Worm (Caenorhabditis elegans): Measurements from ENCODE around the gene Y71G10AR.4.
A peak's percentile ranks its signal among the peaks of the same experiment; 100 is the strongest.

Y71G10AR.4 gene

DNA sequence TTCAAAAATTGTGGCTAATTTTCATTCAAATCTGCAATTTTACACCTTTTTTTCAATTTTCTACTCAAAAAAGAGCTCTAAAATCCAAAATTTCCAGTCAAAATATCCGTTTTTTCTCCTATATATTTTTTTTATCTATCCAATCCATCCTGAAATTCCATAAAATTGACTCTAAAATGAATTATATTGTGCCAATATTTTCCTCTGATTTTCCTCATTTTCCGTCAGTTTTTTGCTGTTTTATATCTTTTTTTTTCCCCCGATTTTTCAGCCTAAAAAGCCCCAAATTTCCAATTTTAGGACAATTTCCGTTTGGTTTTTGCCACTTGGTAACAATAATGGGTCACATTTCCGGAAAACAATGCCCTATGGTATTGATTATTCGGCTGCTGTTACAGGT, at the start of gene Y71G10AR.4:
Gene Y71G10AR.4, plus strand, starts transcription at position 301 of the 400 bp plus-strand sequence.
- TF ChIP-seq sma-3 (GFP tag; optimal IDR thresholded peaks at IDR 0.05), result no peak
- no peak for TF ChIP-seq zag-1 (tag; optimal IDR thresholded peaks at IDR 0.05)
- no peak for TF ChIP-seq mab-5 (tag; optimal IDR thresholded peaks at IDR 0.05)
- TF ChIP-seq ztf-1 (GFP tag; conservative IDR thresholded peaks at IDR 0.05), result no peak
- no peak for TF ChIP-seq lin-11 (tag; optimal IDR thresholded peaks at IDR 0.05)
- no peak for TF ChIP-seq ceh-82 (tag; optimal IDR thresholded peaks at IDR 0.05)
- no peak for TF ChIP-seq ztf-11 (tag; optimal IDR thresholded peaks at IDR 0.05)
- no peak for TF ChIP-seq fos-1 (tag; optimal IDR thresholded peaks at IDR 0.05)
- TF ChIP-seq blmp-1 (tag; optimal IDR thresholded peaks at IDR 0.05; ENCODE audit: insufficient read depth), result no peak
- no peak for TF ChIP-seq egl-27 (tag; optimal IDR thresholded peaks at IDR 0.05)
- TF ChIP-seq ceh-16 (tag; optimal IDR thresholded peaks at IDR 0.05), result no peak
- no peak for TF ChIP-seq unc-39 (tag; optimal IDR thresholded peaks at IDR 0.05)
- TF ChIP-seq lin-13 (GFP tag; optimal IDR thresholded peaks at IDR 0.05), result no peak

- TF ChIP-seq nhr-21 (tag; optimal IDR thresholded peaks at IDR 0.05) (peak; percentile 53), ceh-82 (tag; optimal IDR thresholded peaks at IDR 0.05) (no peak), sma-3 (GFP tag; optimal IDR thresholded peaks at IDR 0.05) (peak; percentile 52), blmp-1 (tag; optimal IDR thresholded peaks at IDR 0.05; ENCODE audit: insufficient read depth) (peak; percentile 44), ceh-16 (tag; optimal IDR thresholded peaks at IDR 0.05) (peak; percentile 3), lin-39 (tag; optimal IDR thresholded peaks at IDR 0.05) (no peak), sem-4 (tag; optimal IDR thresholded peaks at IDR 0.05) (no peak), crh-2 (tag; optimal IDR thresholded peaks at IDR 0.05) (peak; percentile 6), sma-9 (GFP tag; optimal IDR thresholded peaks at IDR 0.05) (peak; percentile 80), sma-9 (tag; optimal IDR thresholded peaks at IDR 0.05) (no peak), nhr-25 (tag; optimal IDR thresholded peaks at IDR 0.05) (peak; percentile 70), gmeb-1 (tag; optimal IDR thresholded peaks at IDR 0.05) (peak; percentile 38), nhr-12 (tag; optimal IDR thresholded peaks at IDR 0.05) (no peak), egl-27 (tag; optimal IDR thresholded peaks at IDR 0.05) (peak; percentile 54), ama-1 (optimal IDR thresholded peaks at IDR 0.05) (no peak)
These were observed 49.5 kb upstream of the Y71G10AR.4 start, which contains the start of gene C54E4.5 for ce11 chrIV:2149247-2149756. Gene C54E4.5, minus strand, starts transcription at chrIV:2149297.

DNA sequence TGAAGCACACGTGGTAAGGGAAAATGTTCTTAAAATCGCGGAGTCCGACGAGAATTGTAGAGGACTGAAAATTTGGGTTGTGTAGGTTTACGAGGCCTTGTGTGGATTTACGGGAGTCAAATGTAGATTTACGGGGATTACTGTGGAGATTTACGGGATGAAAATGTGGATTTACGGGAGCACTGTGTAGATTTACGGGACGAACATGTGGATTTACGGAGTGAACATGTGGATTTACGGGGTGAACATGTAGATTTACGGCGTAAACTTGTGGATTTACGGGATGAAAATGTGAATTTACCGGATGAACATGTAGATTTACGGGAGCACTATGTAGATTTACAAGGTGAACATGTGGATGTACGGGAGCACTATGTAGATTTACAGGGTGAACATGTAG, 42.6 kb upstream of the Y71G10AR.4 start:
- TF ChIP-seq nhr-6 (tag; optimal IDR thresholded peaks at IDR 0.05), result no peak
- TF ChIP-seq ceh-82 (tag; optimal IDR thresholded peaks at IDR 0.05), result no peak
- TF ChIP-seq mab-5 (tag; optimal IDR thresholded peaks at IDR 0.05), result no peak
- TF ChIP-seq snpc-4 (tag; optimal IDR thresholded peaks at IDR 0.05), result no peak
- no peak for TF ChIP-seq nhr-12 (tag; optimal IDR thresholded peaks at IDR 0.05)
- TF ChIP-seq egl-27 (tag; optimal IDR thresholded peaks at IDR 0.05), result no peak
- no peak for TF ChIP-seq nhr-11 (tag; optimal IDR thresholded peaks at IDR 0.05)
- TF ChIP-seq ZK546.5 (tag; optimal IDR thresholded peaks at IDR 0.05), result no peak
- TF ChIP-seq peb-1 (tag; optimal IDR thresholded peaks at IDR 0.05), result no peak
- TF ChIP-seq R02D3.7 (tag; optimal IDR thresholded peaks at IDR 0.05), result no peak
- no peak for TF ChIP-seq sma-3 (GFP tag; optimal IDR thresholded peaks at IDR 0.05)
- no peak for TF ChIP-seq nhr-23 (tag; optimal IDR thresholded peaks at IDR 0.05)

DNA sequence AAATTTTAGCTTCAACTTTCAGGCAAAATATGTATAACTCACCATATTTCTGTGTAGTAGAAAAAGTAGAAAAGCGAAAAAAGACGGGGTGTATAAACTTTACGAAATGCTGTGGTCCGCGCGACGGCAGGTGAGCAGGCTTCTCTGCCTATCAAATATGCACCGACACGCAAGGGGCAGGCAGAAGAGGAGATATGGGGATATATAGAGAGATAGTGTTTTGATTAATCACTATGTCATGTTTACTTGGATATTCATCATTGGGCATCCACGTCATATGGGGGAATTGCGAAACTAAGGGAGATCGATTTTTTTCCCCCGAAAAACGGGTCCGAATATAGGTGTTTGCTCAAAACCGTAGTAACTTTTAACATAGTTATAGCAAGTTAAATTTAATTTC, 39.8 kb upstream of the Y71G10AR.4 start, which contains the start of gene gcy-37:
Gene gcy-37, minus strand, starts transcription at position 101 of the 400 bp plus-strand sequence.
- no peak for TF ChIP-seq ama-1 (optimal IDR thresholded peaks at IDR 0.05)
- TF ChIP-seq crh-2 (tag; optimal IDR thresholded peaks at IDR 0.05), result no peak
- TF ChIP-seq nhr-10 (tag; optimal IDR thresholded peaks at IDR 0.05), result no peak
- no peak for TF ChIP-seq egl-27 (tag; optimal IDR thresholded peaks at IDR 0.05)
- no peak for TF ChIP-seq sma-3 (GFP tag; optimal IDR thresholded peaks at IDR 0.05)
- TF ChIP-seq nhr-6 (tag; optimal IDR thresholded peaks at IDR 0.05), result no peak

DNA sequence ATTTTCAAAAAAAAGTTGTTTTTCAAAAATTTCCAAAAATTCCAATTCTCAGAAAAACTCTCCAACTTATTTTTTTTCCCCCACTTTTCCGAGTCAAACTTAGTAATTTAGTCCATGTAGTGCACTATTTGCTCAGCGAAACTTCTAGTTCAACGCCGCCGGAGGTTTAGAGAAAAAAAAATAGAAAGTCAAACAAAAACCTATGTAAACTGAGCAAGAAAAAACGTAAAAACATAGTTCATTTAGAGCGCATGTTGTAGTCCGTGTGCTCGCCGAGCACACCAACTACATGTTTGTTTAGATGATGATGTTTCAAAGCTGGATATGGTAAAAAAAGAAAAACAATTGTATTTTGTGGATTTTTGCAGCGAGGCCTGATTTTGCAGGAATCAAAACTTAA, 36.6 kb upstream of the Y71G10AR.4 start:
- TF ChIP-seq F13H6.1 (tag; optimal IDR thresholded peaks at IDR 0.05), result peak; percentile 66
- TF ChIP-seq fos-1 (tag; optimal IDR thresholded peaks at IDR 0.05), result no peak

- TF ChIP-seq F13H6.1 (tag; optimal IDR thresholded peaks at IDR 0.05), result peak; percentile 14
- no peak for TF ChIP-seq gmeb-1 (tag; optimal IDR thresholded peaks at IDR 0.05)
- TF ChIP-seq dmd-4 (tag; optimal IDR thresholded peaks at IDR 0.05), result no peak
- TF ChIP-seq R02D3.7 (tag; optimal IDR thresholded peaks at IDR 0.05), result no peak
- no peak for TF ChIP-seq elt-3 (tag; optimal IDR thresholded peaks at IDR 0.05)
- no peak for TF ChIP-seq mdl-1 (tag; optimal IDR thresholded peaks at IDR 0.05)
- no peak for TF ChIP-seq ztf-1 (GFP tag; conservative IDR thresholded peaks at IDR 0.05)
- no peak for TF ChIP-seq sma-9 (GFP tag; optimal IDR thresholded peaks at IDR 0.05)
- TF ChIP-seq sma-9 (tag; optimal IDR thresholded peaks at IDR 0.05), result no peak
- no peak for TF ChIP-seq mab-5 (tag; optimal IDR thresholded peaks at IDR 0.05)
These were observed 30.3 kb upstream of the Y71G10AR.4 start, which contains the start of gene C54E4.4 for ce11 chrIV:2168514-2168913. Gene C54E4.4, minus strand, starts transcription at chrIV:2168614.
